Worm (Caenorhabditis elegans) whole organism, young adult: Measurements from ENCODE around the gene clp-2.

ENCODE experiments used
- B0336.3 ChIP-seq: fragments of 200-800 bp; sonication (Bioruptor generic); IDR thresholded peaks from 2 replicates; pipeline ENCODE4 v1.3.6; 2022; ENCODE audit warnings: missing genetic modification characterization, missing compliant biosample characterization
- D2030.7 ChIP-seq: fragments of 200-800 bp; sonication (Bioruptor generic); IDR thresholded peaks from 2 replicates; pipeline ENCODE4 v1.3.6; 2022; ENCODE audit warnings: missing genetic modification reagents, missing genetic modification characterization, missing compliant biosample characterization
- F10E7.11 ChIP-seq: sonication (generic microtip); optimal IDR thresholded peaks from 2 replicates; lab custom pipeline; 2017; ENCODE audit warnings: mild to moderate bottlenecking, missing genetic modification characterization, moderate library complexity, missing compliant biosample characterization
- F39B2.1 ChIP-seq: fragments of 200-800 bp; sonication (Bioruptor generic); IDR thresholded peaks from 2 replicates; pipeline ENCODE4 v1.3.6; 2022; ENCODE audit warnings: missing genetic modification reagents, missing genetic modification characterization, missing compliant biosample characterization
- F55B11.4 ChIP-seq: sonication (generic microtip); optimal IDR thresholded peaks from 2 replicates; lab custom pipeline; 2016; ENCODE audit warnings: missing compliant biosample characterization, missing genetic modification characterization, borderline replicate concordance; ENCODE audit not compliant: insufficient read depth
- K12H6.12 ChIP-seq: fragments of 200-800 bp; sonication (Bioruptor generic); optimal IDR thresholded peaks from 2 replicates; lab custom pipeline; 2018; ENCODE audit warnings: mild to moderate bottlenecking, missing genetic modification characterization, missing compliant biosample characterization
- Y53F4B.3 ChIP-seq: fragments of 200-800 bp; sonication (Bioruptor generic); IDR thresholded peaks from 2 replicates; pipeline ENCODE4 v1.3.6; 2022; ENCODE audit warnings: missing genetic modification reagents, missing genetic modification characterization, missing compliant biosample characterization
- aptf-3 ChIP-seq: fragments of 200-800 bp; sonication (Bioruptor generic); IDR thresholded peaks from 2 replicates; pipeline ENCODE4 v1.3.6; 2022; ENCODE audit warnings: missing genetic modification characterization, missing compliant biosample characterization
- atf-7 ChIP-seq: sonication (generic microtip); optimal IDR thresholded peaks from 2 replicates; lab custom pipeline; 2017; ENCODE audit warnings: mild to moderate bottlenecking, missing genetic modification characterization, missing compliant biosample characterization
- attf-5 ChIP-seq: fragments of 200-800 bp; sonication (Bioruptor generic); optimal IDR thresholded peaks from 2 replicates; lab custom pipeline; 2018; ENCODE audit warnings: mild to moderate bottlenecking, missing genetic modification characterization, missing compliant biosample characterization
- cebp-1 ChIP-seq, 2 experiments: fragments of 200-800 bp in 1 of 2; sonication (Bioruptor generic) in 1 of 2; sonication (generic microtip) in 1 of 2; IDR thresholded peaks in 1 of 2; optimal IDR thresholded peaks in 1 of 2; 2 replicates each; pipeline versions ENCODE4 v1.3.6 to Lab custom; 2017 to 2022; ENCODE audit warnings: missing compliant biosample characterization in 2 of 2, missing genetic modification characterization in 2 of 2, mild to moderate bottlenecking in 1 of 2, missing genetic modification reagents in 1 of 2, moderate library complexity in 1 of 2
- ceh-27 ChIP-seq: fragments of 200-800 bp; sonication (Bioruptor generic); optimal IDR thresholded peaks from 2 replicates; lab custom pipeline; 2018; ENCODE audit warnings: mild to moderate bottlenecking, missing genetic modification characterization, moderate library complexity, missing compliant biosample characterization
- ceh-58 ChIP-seq: fragments of 200-800 bp; sonication (Bioruptor generic); IDR thresholded peaks from 2 replicates; pipeline ENCODE4 v1.3.6; 2022; ENCODE audit warnings: missing genetic modification characterization, missing compliant biosample characterization
- efl-1 ChIP-seq: fragments of 150-350 bp; optimal IDR thresholded peaks from 2 replicates; lab custom pipeline; 2014; ENCODE audit warnings: missing biosample characterization, missing genetic modification reagents, missing genetic modification characterization
- egl-44 ChIP-seq: fragments of 200-800 bp; sonication (Bioruptor generic); IDR thresholded peaks from 2 replicates; pipeline ENCODE4 v1.3.6; 2022; ENCODE audit warnings: missing genetic modification reagents, missing genetic modification characterization, missing compliant biosample characterization
- fkh-3 ChIP-seq: sonication (generic microtip); optimal IDR thresholded peaks from 2 replicates; lab custom pipeline; 2016; ENCODE audit warnings: mild to moderate bottlenecking, missing genetic modification characterization, missing compliant biosample characterization
- hmg-1.2 ChIP-seq: fragments of 200-800 bp; sonication (Bioruptor generic); IDR thresholded peaks from 2 replicates; pipeline ENCODE4 v1.3.6; 2022; ENCODE audit warnings: missing genetic modification reagents, missing genetic modification characterization, missing compliant biosample characterization
- hrde-1 ChIP-seq: sonication (generic microtip); optimal IDR thresholded peaks from 2 replicates; lab custom pipeline; 2016; ENCODE audit warnings: missing genetic modification characterization, mild to moderate bottlenecking, missing compliant biosample characterization, moderate library complexity, missing genotype, missing genetic modification reagents, borderline replicate concordance
- let-607 ChIP-seq, 2 experiments: fragments of 200-800 bp in 1 of 2; sonication (Bioruptor generic) in 1 of 2; sonication (generic microtip) in 1 of 2; optimal IDR thresholded peaks; 2 replicates each; lab custom pipeline; 2016 to 2018; ENCODE audit warnings: mild to moderate bottlenecking in 2 of 2, missing compliant biosample characterization in 2 of 2, missing genetic modification characterization in 2 of 2, moderate library complexity in 2 of 2, missing genotype in 1 of 2
- lin-35 ChIP-seq, 3 experiments: fragments of 150-350 bp in 2 of 3; sonication (generic microtip) in 1 of 3; optimal IDR thresholded peaks; 2 replicates each; lab custom pipeline; 2014 to 2018; ENCODE audit warnings: missing biosample characterization in 3 of 3, missing genetic modification characterization in 3 of 3, missing genetic modification reagents in 3 of 3
- lin-40 ChIP-seq: sonication (generic microtip); optimal IDR thresholded peaks from 2 replicates; lab custom pipeline; 2016; ENCODE audit warnings: missing genetic modification characterization, mild to moderate bottlenecking, missing compliant biosample characterization, missing genotype, missing genetic modification reagents
- lin-54 ChIP-seq: fragments of 200-800 bp; sonication (Bioruptor generic); optimal IDR thresholded peaks from 2 replicates; lab custom pipeline; 2018; ENCODE audit warnings: mild to moderate bottlenecking, missing genetic modification characterization, missing compliant biosample characterization
- lir-1 ChIP-seq: fragments of 200-800 bp; sonication (Bioruptor generic); conservative IDR thresholded peaks from 2 replicates; pipeline ENCODE4 v1.3.6; 2022; ENCODE audit warnings: missing genetic modification reagents, missing genetic modification characterization, missing compliant biosample characterization
- lsl-1 ChIP-seq: fragments of 200-800 bp; sonication (Bioruptor generic); optimal IDR thresholded peaks from 2 replicates; lab custom pipeline; 2018; ENCODE audit warnings: mild to moderate bottlenecking, missing genetic modification characterization, moderate library complexity, missing compliant biosample characterization
- mcd-1 ChIP-seq: fragments of 200-800 bp; sonication (Bioruptor generic); IDR thresholded peaks from 2 replicates; pipeline ENCODE4 v1.3.6; 2022; ENCODE audit warnings: missing genetic modification reagents, missing genetic modification characterization, missing compliant biosample characterization
- nfya-1 ChIP-seq: sonication (generic microtip); optimal IDR thresholded peaks from 2 replicates; lab custom pipeline; 2017; ENCODE audit warnings: antibody characterized with exemption, missing compliant biosample characterization, missing genetic modification characterization, borderline replicate concordance; ENCODE audit not compliant: insufficient read depth
- nfya-2 ChIP-seq: fragments of 200-800 bp; sonication (Bioruptor generic); IDR thresholded peaks from 2 replicates; pipeline ENCODE4 v1.3.6; 2022; ENCODE audit warnings: missing genetic modification reagents, missing genetic modification characterization, missing compliant biosample characterization
- rcor-1 ChIP-seq: fragments of 200-800 bp; sonication (Bioruptor generic); IDR thresholded peaks from 2 replicates; pipeline ENCODE4 v1.3.6; 2022; ENCODE audit warnings: missing genetic modification reagents, missing genetic modification characterization, missing compliant biosample characterization
- repo-1 ChIP-seq: sonication (generic microtip); optimal IDR thresholded peaks from 2 replicates; lab custom pipeline; 2017; ENCODE audit warnings: mild to moderate bottlenecking, missing genetic modification characterization, missing compliant biosample characterization
- sea-2 ChIP-seq: fragments of 200-800 bp; sonication (Bioruptor generic); IDR thresholded peaks from 2 replicates; pipeline ENCODE4 v1.3.6; 2022; ENCODE audit warnings: missing genetic modification characterization, missing compliant biosample characterization
- somi-1 ChIP-seq: fragments of 200-800 bp; sonication (Bioruptor generic); optimal IDR thresholded peaks from 2 replicates; lab custom pipeline; 2018; ENCODE audit warnings: mild to moderate bottlenecking, missing genetic modification characterization, missing compliant biosample characterization
- ztf-25 ChIP-seq: fragments of 200-800 bp; sonication (Bioruptor generic); IDR thresholded peaks from 2 replicates; pipeline ENCODE4 v1.3.6; 2022; ENCODE audit warnings: missing genetic modification reagents, missing genetic modification characterization, missing compliant biosample characterization

The clp-2 gene

DNA sequence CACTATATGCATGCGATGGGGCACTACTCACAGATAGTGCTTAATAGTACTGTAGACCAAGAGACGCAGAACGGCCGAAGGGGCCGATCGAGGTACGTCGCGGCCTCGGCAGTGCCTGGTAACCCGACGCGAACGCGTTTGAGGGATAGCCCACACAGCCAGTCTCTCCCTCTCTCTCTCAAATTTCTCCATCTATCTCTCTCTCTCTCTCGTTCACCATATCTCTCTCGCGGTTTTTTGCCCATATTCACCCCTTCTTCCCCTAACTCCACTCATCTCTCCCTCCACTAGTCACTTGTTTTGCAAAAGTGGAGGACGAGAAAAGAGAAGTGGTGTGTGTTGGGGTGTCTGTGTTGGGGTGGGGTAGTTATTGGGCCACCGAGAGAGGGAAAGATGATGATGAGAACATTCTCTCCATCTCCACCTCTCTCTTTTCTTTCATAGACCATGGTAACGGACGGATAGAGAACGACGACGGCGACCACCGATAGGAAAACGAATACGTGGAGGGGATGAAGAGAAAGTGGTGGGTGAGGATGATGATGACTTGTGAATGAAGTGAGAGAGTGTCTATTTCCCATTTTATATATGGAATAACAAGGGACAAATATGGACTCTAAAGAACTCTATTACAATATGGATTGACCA, 36.9 kb downstream of the clp-2 start:
- TF ChIP-seq hmg-1.2 (peak; percentile 54; the same call in 1 of the 2 replicates), lir-1 (GFP tag; lab: Robert Waterston, UW) (peak; percentile 26; the same call in 1 of the 2 replicates), ceh-27 (GFP tag; lab: Kevin White, UChicago) (peak; percentile 86), attf-5 (GFP tag; lab: Kevin White, UChicago) (peak; percentile 6), fkh-3 (no peak)

DNA sequence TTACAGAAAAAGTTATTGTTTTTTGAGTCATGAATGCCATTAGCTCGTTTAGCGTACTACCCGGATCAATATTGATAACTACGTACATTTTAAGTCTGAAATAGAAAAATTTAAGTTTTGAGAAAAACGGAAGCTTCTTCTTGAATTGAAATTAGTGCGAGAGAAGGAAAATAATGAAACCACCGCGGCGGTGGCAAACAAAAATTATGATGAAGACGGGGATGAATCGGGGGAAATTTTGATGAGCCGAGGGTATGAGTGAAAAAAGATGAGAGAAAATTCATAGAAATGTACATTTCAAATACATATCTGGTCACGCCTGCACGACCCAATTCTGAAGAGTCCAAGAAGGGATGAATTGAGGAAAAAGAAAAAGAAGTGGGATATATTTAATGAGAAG, 38.6 kb downstream of the clp-2 start, which contains the start of gene T23F11.4:
TSS of gene T23F11.4 (minus strand) at position 101 of the 400 bp plus-strand sequence.
- no peak for TF ChIP-seq repo-1 (tag; lab: Kevin White, UChicago)
- no peak for TF ChIP-seq efl-1 (GFP tag; lab: Kevin White, UChicago)
- TF ChIP-seq lin-54 (GFP tag; lab: Kevin White, UChicago): no peak
- TF ChIP-seq rcor-1 (GFP tag; lab: Robert Waterston, UW): no peak
- TF ChIP-seq F39B2.1 (GFP tag; lab: Robert Waterston, UW): no peak
- TF ChIP-seq lin-40 (tag; lab: Kevin White, UChicago): no peak
- no peak for TF ChIP-seq hmg-1.2
- no peak for TF ChIP-seq egl-44 (GFP tag; lab: Robert Waterston, UW)
- no peak for TF ChIP-seq Y53F4B.3 (GFP tag; lab: Robert Waterston, UW)
- TF ChIP-seq, all 124 proteins: peak for 0

DNA sequence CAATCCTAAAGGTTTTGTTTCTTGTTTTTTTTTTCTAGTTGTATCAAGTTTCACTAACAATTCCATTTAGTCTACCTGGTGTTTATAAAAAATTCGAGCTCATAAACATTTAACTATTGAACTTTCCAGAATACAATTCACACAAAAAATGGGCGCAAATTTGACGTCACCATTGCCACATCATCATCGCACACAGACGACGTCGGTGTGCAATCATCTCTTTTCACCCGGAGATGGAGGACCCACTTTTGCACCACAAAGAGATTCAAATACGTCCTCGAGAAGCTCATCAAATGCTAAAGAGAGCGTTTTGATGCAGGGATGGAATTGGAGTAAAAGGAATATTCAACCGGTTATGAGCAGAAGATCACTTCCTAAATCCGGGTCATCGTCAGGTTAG, 44.4 kb downstream of the clp-2 start:
- TF ChIP-seq ceh-27 (GFP tag; lab: Kevin White, UChicago): peak; percentile 72
- no peak for TF ChIP-seq nfya-2 (GFP tag; lab: Robert Waterston, UW)

DNA sequence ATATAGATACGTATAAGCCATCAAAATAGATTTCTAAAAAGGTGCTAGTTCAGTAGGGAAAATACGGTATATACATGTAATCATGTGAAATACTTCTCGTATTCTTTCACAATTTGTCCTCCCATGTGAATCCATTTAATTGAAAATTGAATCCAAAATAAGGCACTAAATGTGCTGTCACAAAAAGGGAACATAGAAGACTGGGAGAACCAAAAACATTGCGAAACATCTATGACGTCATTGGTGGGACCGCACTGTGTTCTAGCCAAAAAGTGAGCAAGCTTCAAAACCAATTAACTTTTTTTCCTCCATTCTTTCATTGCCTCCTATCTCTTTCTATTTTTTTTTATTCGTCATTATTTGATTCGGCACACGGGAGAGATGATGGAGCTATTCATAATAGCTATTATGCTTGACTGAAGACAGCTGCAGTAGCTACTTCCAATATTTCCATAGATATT, 45.4 kb downstream of the clp-2 start, which contains the start of gene cdka-1:
TSS of gene cdka-1 (plus strand) at position 411 of the 461 bp plus-strand sequence.
- TF ChIP-seq lsl-1 (no peak), nfya-1 (tag; lab: Kevin White, UChicago) (no peak), somi-1 (no peak), cebp-1 (GFP tag; IDR thresholded peaks at IDR 0.05; lab: Robert Waterston, UW) (no peak), cebp-1 (tag; optimal IDR thresholded peaks at IDR 0.05; lab: Kevin White, UChicago) (peak; percentile 86), K12H6.12 (peak; percentile 60), mcd-1 (GFP tag; lab: Robert Waterston, UW) (no peak), sea-2 (GFP tag; lab: Robert Waterston, UW) (no peak), F10E7.11 (tag; lab: Kevin White, UChicago) (no peak), lin-35 (GFP tag; optimal IDR thresholded peaks at IDR 0.05; lab: Kevin White, UChicago) (peak in 1 of 3 experiments; percentile 45), atf-7 (tag; lab: Kevin White, UChicago) (peak; percentile 47)

DNA sequence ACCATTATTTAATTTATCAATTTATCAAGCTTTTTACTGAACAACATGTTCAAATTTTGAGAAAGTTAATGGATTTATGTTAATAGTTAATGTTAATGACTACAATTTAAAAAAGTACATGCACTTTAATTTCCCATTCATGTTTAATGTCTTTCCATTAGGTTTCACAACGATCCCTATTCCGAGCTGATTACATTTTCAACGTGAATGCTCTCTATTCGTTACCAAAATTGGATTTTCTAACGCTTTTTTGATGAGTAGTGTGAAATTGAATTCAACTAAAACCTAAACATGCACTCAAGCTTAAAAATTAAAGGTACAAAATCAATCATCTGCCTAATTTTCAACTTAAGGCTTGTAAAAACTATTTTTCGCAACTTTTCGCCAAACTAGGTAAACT, 46.4 kb downstream of the clp-2 start:
- TF ChIP-seq hrde-1 (no peak), ztf-25 (GFP tag; lab: Robert Waterston, UW) (no peak), aptf-3 (GFP tag; lab: Robert Waterston, UW) (no peak), cebp-1 (GFP tag; IDR thresholded peaks at IDR 0.05; lab: Robert Waterston, UW) (no peak), cebp-1 (tag; optimal IDR thresholded peaks at IDR 0.05; lab: Kevin White, UChicago) (no peak), ceh-58 (no peak), D2030.7 (no peak), let-607 (tag; optimal IDR thresholded peaks at IDR 0.05; lab: Kevin White, UChicago) (no peak), F55B11.4 (tag; lab: Kevin White, UChicago) (no peak), atf-7 (tag; lab: Kevin White, UChicago) (no peak), B0336.3 (GFP tag; lab: Robert Waterston, UW) (no peak)
- TF ChIP-seq, all 124 proteins: peak for 0
